Worm (Caenorhabditis elegans) whole organism, mixed stage, embryonic: ENCODE data around the gene ZK512.4.

ENCODE experiments used
- M03D4.4 ChIP-seq: sonication (generic microtip); optimal IDR thresholded peaks from 2 replicates; lab custom pipeline; 2017; ENCODE audit warnings: mild to moderate bottlenecking, missing genetic modification characterization, missing compliant biosample characterization
- bed-3 ChIP-seq: fragments of 200-800 bp; sonication (Bioruptor generic); optimal IDR thresholded peaks from 3 replicates; lab custom pipeline; 2018; ENCODE audit warnings: mild to moderate bottlenecking, missing genetic modification characterization, moderate library complexity, missing compliant biosample characterization
- blmp-1 ChIP-seq: fragments of 150-350 bp; optimal IDR thresholded peaks from 2 replicates; lab custom pipeline; 2014; ENCODE audit warnings: missing biosample characterization, missing genetic modification characterization
- ceh-39 ChIP-seq: fragments of 150-350 bp; optimal IDR thresholded peaks from 2 replicates; lab custom pipeline; 2014; ENCODE audit warnings: missing biosample characterization, missing genetic modification characterization
- ceh-43 ChIP-seq: fragments of 200-800 bp; sonication (Bioruptor generic); optimal IDR thresholded peaks from 2 replicates; lab custom pipeline; 2018; ENCODE audit warnings: mild to moderate bottlenecking, missing genetic modification characterization, moderate library complexity, missing compliant biosample characterization
- ceh-83 ChIP-seq: fragments of 200-800 bp; sonication (Bioruptor generic); optimal IDR thresholded peaks from 2 replicates; lab custom pipeline; 2018; ENCODE audit warnings: mild to moderate bottlenecking, missing genetic modification characterization, missing compliant biosample characterization
- ces-1 ChIP-seq: fragments of 150-350 bp; optimal IDR thresholded peaks from 2 replicates; lab custom pipeline; 2014; ENCODE audit warnings: missing biosample characterization, missing genetic modification reagents, missing genetic modification characterization
- cnd-1 ChIP-seq: fragments of 200-800 bp; sonication (Bioruptor generic); optimal IDR thresholded peaks from 2 replicates; lab custom pipeline; 2018; ENCODE audit warnings: mild to moderate bottlenecking, missing genetic modification characterization, missing compliant biosample characterization
- elt-1 ChIP-seq: sonication (generic microtip); optimal IDR thresholded peaks from 2 replicates; lab custom pipeline; 2017; ENCODE audit warnings: missing genetic modification characterization, mild to moderate bottlenecking, missing compliant biosample characterization, antibody characterized with exemption, moderate library complexity, borderline replicate concordance; ENCODE audit not compliant: insufficient read depth
- elt-3 ChIP-seq: fragments of 150-350 bp; optimal IDR thresholded peaks from 2 replicates; lab custom pipeline; 2014; ENCODE audit warnings: missing biosample characterization, missing genetic modification characterization
- flh-1 ChIP-seq: fragments of 200-800 bp; sonication (Bioruptor generic); optimal IDR thresholded peaks from 2 replicates; lab custom pipeline; 2018; ENCODE audit warnings: mild to moderate bottlenecking, missing genetic modification characterization, moderate library complexity, missing compliant biosample characterization
- hlh-1 ChIP-seq: fragments of 150-350 bp; optimal IDR thresholded peaks from 2 replicates; lab custom pipeline; 2014; ENCODE audit warnings: missing biosample characterization, missing genetic modification reagents, missing genetic modification characterization
- lin-32 ChIP-seq: fragments of 200-800 bp; sonication (Bioruptor generic); optimal IDR thresholded peaks from 2 replicates; lab custom pipeline; 2018; ENCODE audit warnings: mild to moderate bottlenecking, missing genetic modification characterization, missing compliant biosample characterization
- lsy-2 ChIP-seq: fragments of 150-350 bp; optimal IDR thresholded peaks from 2 replicates; lab custom pipeline; 2014; ENCODE audit warnings: missing biosample characterization, missing genetic modification characterization
- mab-5 ChIP-seq: fragments of 150-350 bp; optimal IDR thresholded peaks from 2 replicates; lab custom pipeline; 2014; ENCODE audit warnings: missing biosample characterization, missing genetic modification characterization
- mep-1 ChIP-seq: fragments of 150-350 bp; optimal IDR thresholded peaks from 2 replicates; lab custom pipeline; 2017; ENCODE audit warnings: missing biosample characterization, missing genetic modification reagents, missing genetic modification characterization, inconsistent platforms
- mls-2 ChIP-seq: sonication (generic microtip); optimal IDR thresholded peaks from 2 replicates; lab custom pipeline; 2016; ENCODE audit warnings: mild to moderate bottlenecking, missing genetic modification characterization, moderate library complexity, missing compliant biosample characterization
- nhr-12 ChIP-seq: fragments of 150-350 bp; optimal IDR thresholded peaks from 2 replicates; lab custom pipeline; 2014; ENCODE audit warnings: missing biosample characterization, missing genetic modification characterization
- nhr-237 ChIP-seq: fragments of 150-350 bp; optimal IDR thresholded peaks from 2 replicates; lab custom pipeline; 2014; ENCODE audit warnings: missing biosample characterization, missing genetic modification characterization
- nhr-76 ChIP-seq: sonication (generic microtip); optimal IDR thresholded peaks from 2 replicates; lab custom pipeline; 2017; ENCODE audit warnings: missing biosample characterization, missing genetic modification characterization
- sem-2 ChIP-seq: fragments of 200-800 bp; sonication (Bioruptor generic); optimal IDR thresholded peaks from 2 replicates; lab custom pipeline; 2018; ENCODE audit warnings: mild to moderate bottlenecking, missing genetic modification characterization, missing compliant biosample characterization
- sptf-1 ChIP-seq: sonication (generic microtip); optimal IDR thresholded peaks from 2 replicates; lab custom pipeline; 2017; ENCODE audit warnings: mild to moderate bottlenecking, missing genetic modification characterization, moderate library complexity, missing compliant biosample characterization
- tbx-8 ChIP-seq: fragments of 200-800 bp; sonication (Bioruptor generic); optimal IDR thresholded peaks from 2 replicates; lab custom pipeline; 2018; ENCODE audit warnings: mild to moderate bottlenecking, missing genetic modification characterization, moderate library complexity, missing compliant biosample characterization
- unc-120 ChIP-seq: sonication (generic microtip); optimal IDR thresholded peaks from 2 replicates; lab custom pipeline; 2017; ENCODE audit warnings: missing genetic modification characterization, missing compliant biosample characterization; ENCODE audit not compliant: poor library complexity, severe bottlenecking
- unc-39 ChIP-seq: fragments of 150-350 bp; optimal IDR thresholded peaks from 2 replicates; lab custom pipeline; 2014; ENCODE audit warnings: missing biosample characterization, missing genetic modification characterization
- unc-62 ChIP-seq: fragments of 150-350 bp; optimal IDR thresholded peaks from 2 replicates; lab custom pipeline; 2014; ENCODE audit warnings: missing biosample characterization, missing genetic modification reagents, missing genetic modification characterization
- zip-8 ChIP-seq: fragments of 150-350 bp; optimal IDR thresholded peaks from 2 replicates; lab custom pipeline; 2014; ENCODE audit warnings: missing biosample characterization, missing genetic modification characterization
- ztf-11 ChIP-seq: fragments of 150-350 bp; optimal IDR thresholded peaks from 2 replicates; lab custom pipeline; 2014; ENCODE audit warnings: missing biosample characterization, missing genetic modification characterization

The ZK512.4 gene

DNA sequence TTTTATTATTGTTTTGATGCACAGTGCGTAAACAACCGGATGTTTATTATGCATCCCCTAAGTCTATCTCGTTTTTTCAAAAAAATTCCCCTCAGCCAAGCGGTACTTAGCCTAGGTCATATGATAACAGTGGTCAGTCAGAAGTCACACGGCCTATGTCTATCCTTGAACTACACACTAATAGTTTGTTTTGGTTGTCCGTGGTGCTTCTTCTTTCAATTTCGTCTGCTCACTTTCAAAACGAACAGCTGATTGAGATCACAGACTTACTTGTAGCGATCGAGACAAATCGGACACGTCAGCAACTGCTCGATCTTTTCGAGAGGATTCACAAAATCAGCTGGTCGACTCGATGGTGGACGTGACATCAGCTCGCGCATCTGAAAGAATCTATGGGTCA, 7.8 kb downstream of the ZK512.4 start:
- TF ChIP-seq ztf-11 (tag; lab: Kevin White, UChicago) (no peak), lin-32 (GFP tag; lab: Kevin White, UChicago) (no peak), sptf-1 (no peak), ceh-83 (no peak), blmp-1 (tag; lab: Kevin White, UChicago) (no peak), elt-1 (tag; lab: Kevin White, UChicago) (no peak), mls-2 (tag; lab: Kevin White, UChicago) (no peak), hlh-1 (tag; lab: Kevin White, UChicago) (no peak), nhr-12 (tag; lab: Kevin White, UChicago) (no peak)

DNA sequence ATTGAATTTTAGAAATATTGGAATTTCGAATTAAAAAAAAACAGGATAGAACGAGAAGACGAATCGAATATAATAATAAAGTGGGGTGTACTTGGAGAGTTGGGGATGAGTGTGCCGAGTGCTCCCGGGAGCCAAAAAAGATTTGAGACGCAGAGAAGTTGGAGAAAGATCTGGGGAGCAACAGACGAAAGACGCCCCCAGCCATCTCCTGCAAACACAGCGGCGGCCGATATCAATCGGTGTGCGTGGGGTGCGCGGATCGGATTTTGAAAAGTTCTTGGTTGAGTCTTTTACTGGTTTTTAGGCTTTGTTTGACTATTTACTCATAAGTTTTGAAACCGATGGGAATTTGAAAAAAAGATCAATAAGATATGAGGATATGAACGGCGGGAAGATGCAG, 8.7 kb downstream of the ZK512.4 start, which contains the start of gene nhl-1:
nhl-1 (minus strand) TSS at position 101 of the 400 bp plus-strand sequence.
- TF ChIP-seq zip-8: no peak
- TF ChIP-seq unc-120 (tag; lab: Kevin White, UChicago): no peak
- TF ChIP-seq ceh-39 (tag; lab: Kevin White, UChicago): no peak
- TF ChIP-seq flh-1 (GFP tag; lab: Kevin White, UChicago): no peak
- TF ChIP-seq lsy-2 (tag; lab: Kevin White, UChicago): no peak
- TF ChIP-seq nhr-237 (tag; lab: Kevin White, UChicago): no peak
- TF ChIP-seq ces-1: no peak
- no peak for TF ChIP-seq blmp-1 (tag; lab: Kevin White, UChicago)
- no peak for TF ChIP-seq unc-62 (GFP tag; lab: Kevin White, UChicago)
- TF ChIP-seq mab-5 (tag; lab: Kevin White, UChicago): no peak
- TF ChIP-seq, all 35 proteins: peak for 0

- TF ChIP-seq cnd-1 (tag; lab: Kevin White, UChicago) (no peak), zip-8 (peak; percentile 24), tbx-8 (no peak), lsy-2 (tag; lab: Kevin White, UChicago) (no peak), sem-2 (no peak), unc-62 (GFP tag; lab: Kevin White, UChicago) (no peak), hlh-1 (tag; lab: Kevin White, UChicago) (no peak)
These were observed 9.6 kb downstream of the ZK512.4 start, which contains the start of gene irld-34 for ce11 chrIII:9154766-9155165. Gene irld-34, plus strand, starts transcription at chrIII:9155066.

DNA sequence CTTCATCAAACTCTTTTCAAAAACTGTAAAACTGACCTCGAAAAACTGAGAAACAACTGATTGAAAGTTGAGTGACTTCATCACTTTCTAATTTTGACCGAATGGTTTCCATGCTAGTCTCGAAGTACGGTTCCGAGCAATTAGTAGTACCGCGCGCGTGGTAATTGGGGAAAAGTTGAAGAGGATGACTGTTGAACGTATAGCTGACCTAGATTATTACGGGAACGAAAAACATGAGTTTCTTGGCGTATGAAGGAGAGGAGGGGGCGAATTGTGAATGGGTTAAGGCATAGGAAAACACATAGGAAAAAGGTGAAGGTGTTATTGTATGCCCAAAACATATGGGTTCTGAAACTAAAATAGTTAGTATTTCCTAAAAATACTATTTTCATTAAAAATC, 16.4 kb downstream of the ZK512.4 start, which contains the start of gene ptr-9:
ptr-9 (minus strand) TSS at position 101 of the 400 bp plus-strand sequence.
- TF ChIP-seq M03D4.4 (tag; lab: Kevin White, UChicago): no peak
- no peak for TF ChIP-seq unc-120 (tag; lab: Kevin White, UChicago)
- no peak for TF ChIP-seq hlh-1 (tag; lab: Kevin White, UChicago)
- TF ChIP-seq ceh-43: no peak
- no peak for TF ChIP-seq sem-2
- TF ChIP-seq ceh-83: no peak
- TF ChIP-seq ces-1: no peak
- no peak for TF ChIP-seq ztf-11 (tag; lab: Kevin White, UChicago)

DNA sequence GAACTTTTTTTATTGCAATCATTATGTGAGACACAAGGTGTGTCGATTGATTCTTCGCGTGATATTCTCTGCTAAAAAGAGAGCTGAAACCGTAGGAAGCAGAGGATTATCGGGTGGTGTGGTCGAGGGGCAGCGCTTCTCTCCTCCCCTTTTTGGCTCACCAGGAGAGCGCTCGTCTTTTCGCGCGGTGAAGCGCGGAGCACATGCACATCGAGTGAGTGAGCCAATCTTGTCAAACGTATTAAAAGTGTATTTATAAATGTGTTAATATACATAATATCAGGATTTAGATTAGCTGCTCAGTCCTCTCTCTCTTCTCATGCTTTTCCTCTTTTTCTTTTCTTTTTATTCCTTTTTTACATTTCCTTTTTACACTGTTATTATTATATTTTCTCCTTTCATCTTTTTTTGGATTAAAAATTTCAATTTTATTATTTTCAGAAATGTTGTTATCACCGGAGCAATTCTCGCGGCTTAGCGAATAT, 17.5 kb downstream of the ZK512.4 start, which contains the start of gene dgk-3:
dgk-3 (plus strand) TSS at position 435 of the 485 bp plus-strand sequence.
- TF ChIP-seq elt-1 (tag; lab: Kevin White, UChicago): no peak
- no peak for TF ChIP-seq unc-62 (GFP tag; lab: Kevin White, UChicago)
- TF ChIP-seq lin-32 (GFP tag; lab: Kevin White, UChicago): no peak
- TF ChIP-seq mep-1: no peak
- no peak for TF ChIP-seq mls-2 (tag; lab: Kevin White, UChicago)
- TF ChIP-seq M03D4.4 (tag; lab: Kevin White, UChicago): no peak
- TF ChIP-seq ceh-43: no peak
- no peak for TF ChIP-seq bed-3 (GFP tag; lab: Kevin White, UChicago)
- TF ChIP-seq unc-39: no peak
- no peak for TF ChIP-seq nhr-237 (tag; lab: Kevin White, UChicago)
- TF ChIP-seq nhr-76 (tag; lab: Kevin White, UChicago): no peak
- no peak for TF ChIP-seq elt-3 (tag; lab: Kevin White, UChicago)
- no peak for TF ChIP-seq unc-120 (tag; lab: Kevin White, UChicago)
- no peak for TF ChIP-seq cnd-1 (tag; lab: Kevin White, UChicago)
- TF ChIP-seq ceh-83: no peak
- no peak for TF ChIP-seq sem-2
- TF ChIP-seq ceh-39 (tag; lab: Kevin White, UChicago): no peak
- no peak for TF ChIP-seq lsy-2 (tag; lab: Kevin White, UChicago)
- no peak for TF ChIP-seq blmp-1 (tag; lab: Kevin White, UChicago)
